Worm (Caenorhabditis elegans) whole organism, midembryonic: ENCODE measurements around the gene C18H7.4.
A peak's percentile ranks its signal among the peaks of the same experiment; 100 is the strongest.

Source experiments
- T22C8.4 ChIP-seq: fragments of 200-800 bp; sonication (Bioruptor generic); IDR thresholded peaks from 2 replicates; pipeline ENCODE4 v1.3.6; 2022; ENCODE audit warnings: missing genetic modification characterization, missing compliant biosample characterization
- cog-1 ChIP-seq: sonication (generic microtip); optimal IDR thresholded peaks from 2 replicates; lab custom pipeline; 2016; ENCODE audit warnings: missing genetic modification characterization, missing compliant biosample characterization
- flt-1 ChIP-seq: fragments of 200-800 bp; sonication (Bioruptor generic); IDR thresholded peaks from 2 replicates; pipeline ENCODE4 v1.3.6; 2022; ENCODE audit warnings: missing genetic modification characterization, missing compliant biosample characterization
- klf-2 ChIP-seq: fragments of 200-800 bp; sonication (Bioruptor generic); conservative IDR thresholded peaks from 2 replicates; pipeline ENCODE4 v1.3.6; 2022; ENCODE audit warnings: missing genetic modification reagents, missing genetic modification characterization, missing compliant biosample characterization
- med-1 ChIP-seq: sonication (generic microtip); optimal IDR thresholded peaks from 2 replicates; lab custom pipeline; 2017; ENCODE audit warnings: missing genetic modification characterization, mild to moderate bottlenecking, missing compliant biosample characterization, antibody characterized with exemption, missing genetic modification reagents; ENCODE audit not compliant: insufficient read depth
- ref-1 ChIP-seq: fragments of 200-800 bp; sonication (Bioruptor generic); conservative IDR thresholded peaks from 2 replicates; pipeline ENCODE4 v1.3.6; 2022; ENCODE audit warnings: missing genetic modification reagents, missing genetic modification characterization, missing compliant biosample characterization
- tab-1 ChIP-seq: fragments of 200-800 bp; sonication (Bioruptor generic); IDR thresholded peaks from 2 replicates; pipeline ENCODE4 v1.3.6; 2022; ENCODE audit warnings: missing genetic modification characterization, missing compliant biosample characterization
- ztf-23 ChIP-seq: fragments of 200-800 bp; sonication (Bioruptor generic); IDR thresholded peaks from 2 replicates; pipeline ENCODE4 v1.3.6; 2022; ENCODE audit warnings: missing genetic modification reagents, missing genetic modification characterization, missing compliant biosample characterization
- ztf-29 ChIP-seq: fragments of 200-800 bp; sonication (Bioruptor generic); IDR thresholded peaks from 2 replicates; pipeline ENCODE4 v1.3.6; 2022; ENCODE audit warnings: missing genetic modification reagents, missing genetic modification characterization, missing compliant biosample characterization

Gene C18H7.4

ce11 chrIV:615244-615643 lies 22.1 kb downstream of the C18H7.4 start, which contains the start of gene C18H7.1:
TSS of gene C18H7.1 (plus strand) at chrIV:615544.
- TF ChIP-seq med-1 (no peak), ztf-23 (GFP tag; lab: Robert Waterston, UW) (no peak), T22C8.4 (no peak)

ce11 chrIV:619766-620165 lies 26.6 kb downstream of the C18H7.4 start:
- TF ChIP-seq tab-1 (GFP tag; lab: Robert Waterston, UW): no peak

DNA sequence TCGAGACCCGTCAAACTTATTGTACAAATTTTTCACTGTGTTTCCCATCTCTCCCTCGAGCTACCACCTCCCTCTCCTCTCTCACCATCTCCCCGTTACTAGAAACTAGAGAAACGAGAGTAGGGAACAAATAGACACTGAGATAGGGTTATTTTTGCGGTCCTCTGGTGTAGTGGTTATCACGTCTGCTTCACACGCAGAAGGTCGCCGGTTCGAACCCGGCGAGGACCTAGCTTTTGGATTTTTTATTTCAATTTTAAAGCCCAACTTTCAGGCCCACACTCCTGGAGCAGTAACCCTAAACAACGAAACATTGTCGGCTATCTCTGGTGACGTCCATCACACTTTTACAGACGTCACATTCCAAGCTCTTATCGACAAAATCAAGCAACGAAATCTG lies 27.2 kb downstream of the C18H7.4 start:
- TF ChIP-seq ztf-23 (GFP tag; lab: Robert Waterston, UW): peak; percentile 89
- TF ChIP-seq tab-1 (GFP tag; lab: Robert Waterston, UW): peak; percentile 90
- TF ChIP-seq med-1: peak; percentile 64
- TF ChIP-seq cog-1 (tag; lab: Kevin White, UChicago): peak; percentile 75
- TF ChIP-seq T22C8.4: peak; percentile 88
- peak; percentile 74; the same call in 1 of the 2 replicates for TF ChIP-seq klf-2 (GFP tag; lab: Robert Waterston, UW)
- TF ChIP-seq ztf-29 (GFP tag; lab: Robert Waterston, UW): peak; percentile 70; the same call in 1 of the 2 replicates
- peak; percentile 94 for TF ChIP-seq flt-1 (GFP tag; lab: Robert Waterston, UW)
- peak; percentile 76 for TF ChIP-seq ref-1 (GFP tag; lab: Robert Waterston, UW)

ce11 chrIV:622989-623388 lies 29.9 kb downstream of the C18H7.4 start:
- TF ChIP-seq ref-1 (GFP tag; lab: Robert Waterston, UW) (no peak), tab-1 (GFP tag; lab: Robert Waterston, UW) (no peak), med-1 (no peak), cog-1 (tag; lab: Kevin White, UChicago) (no peak)

DNA sequence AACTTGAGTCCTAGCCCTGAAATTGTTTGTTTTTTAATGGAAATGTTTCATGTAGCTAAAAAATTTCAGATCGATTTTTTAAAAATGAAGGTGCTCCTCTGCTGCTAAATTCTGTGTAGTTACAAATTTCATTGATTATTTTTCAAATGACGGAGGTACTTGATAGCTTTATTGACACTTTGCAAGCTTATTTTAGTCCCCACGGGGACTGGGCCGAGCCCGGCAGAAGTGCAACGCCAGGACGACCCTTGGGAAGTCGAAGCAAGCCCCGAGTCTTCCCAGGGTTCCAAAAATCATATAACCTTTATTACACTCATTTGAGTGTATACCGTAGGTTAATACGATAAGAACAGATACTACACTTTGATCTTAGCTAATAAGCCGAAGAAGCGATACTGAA lies 30.7 kb downstream of the C18H7.4 start:
- TF ChIP-seq cog-1 (tag; lab: Kevin White, UChicago) (no peak), ztf-29 (GFP tag; lab: Robert Waterston, UW) (no peak), med-1 (no peak), ztf-23 (GFP tag; lab: Robert Waterston, UW) (no peak), klf-2 (GFP tag; lab: Robert Waterston, UW) (no peak)

- TF ChIP-seq med-1 (no peak), klf-2 (GFP tag; lab: Robert Waterston, UW) (no peak)
Observed at ce11 chrIV:625947-626548, 32.9 kb downstream of the C18H7.4 start.

DNA sequence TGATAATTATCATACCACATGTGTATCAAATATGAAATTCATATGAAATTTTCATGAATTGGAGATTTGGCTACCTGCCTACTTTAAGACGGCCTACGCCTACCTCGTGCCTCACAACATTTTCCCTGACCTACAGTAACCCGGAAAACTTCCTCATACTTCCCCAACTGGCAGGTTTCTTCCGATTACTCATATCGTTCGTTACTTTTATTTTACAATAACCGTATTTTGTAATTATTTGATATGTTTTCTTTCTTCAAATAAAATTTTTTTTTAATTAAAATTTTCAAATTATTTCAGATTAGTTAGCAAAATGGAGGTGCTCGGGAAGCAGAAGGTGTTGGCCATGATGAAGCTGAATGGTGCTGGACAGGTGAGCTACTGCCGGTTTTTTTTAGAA lies 34.1 kb downstream of the C18H7.4 start, which contains the start of gene nhr-76:
Gene nhr-76 (plus strand): TSS at position 301 of the 400 bp plus-strand sequence.
- TF ChIP-seq tab-1 (GFP tag; lab: Robert Waterston, UW): no peak
- TF ChIP-seq flt-1 (GFP tag; lab: Robert Waterston, UW): no peak
- TF ChIP-seq ref-1 (GFP tag; lab: Robert Waterston, UW): no peak
- TF ChIP-seq cog-1 (tag; lab: Kevin White, UChicago): no peak
- TF ChIP-seq ztf-23 (GFP tag; lab: Robert Waterston, UW): no peak
- TF ChIP-seq ztf-29 (GFP tag; lab: Robert Waterston, UW): no peak
- TF ChIP-seq klf-2 (GFP tag; lab: Robert Waterston, UW): no peak
- TF ChIP-seq T22C8.4: no peak
- TF ChIP-seq med-1: no peak

ce11 chrIV:630598-630997 lies 37.5 kb downstream of the C18H7.4 start:
- TF ChIP-seq ref-1 (GFP tag; lab: Robert Waterston, UW): no peak
- TF ChIP-seq cog-1 (tag; lab: Kevin White, UChicago): no peak

DNA sequence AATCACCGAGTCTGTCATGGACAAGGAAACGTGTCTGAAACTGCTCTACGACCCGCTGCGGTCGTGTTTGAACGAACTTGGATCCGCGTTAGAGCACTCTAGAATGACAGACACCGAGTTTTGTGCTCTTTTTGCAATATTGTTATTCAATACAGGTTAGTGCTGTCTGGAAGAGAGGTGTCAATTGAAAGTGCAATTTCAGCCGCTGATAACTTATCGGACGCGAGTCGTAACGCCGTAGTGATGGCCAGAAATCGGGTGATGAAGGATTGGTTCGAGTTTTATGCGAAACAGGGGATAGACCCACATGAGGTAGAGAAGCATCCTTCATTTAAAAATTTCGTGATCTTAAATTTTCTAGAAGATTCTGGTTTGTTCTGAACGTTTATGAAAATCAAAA lies 38.7 kb downstream of the C18H7.4 start:
- TF ChIP-seq cog-1 (tag; lab: Kevin White, UChicago) (no peak), klf-2 (GFP tag; lab: Robert Waterston, UW) (no peak), ref-1 (GFP tag; lab: Robert Waterston, UW) (no peak), ztf-23 (GFP tag; lab: Robert Waterston, UW) (no peak), tab-1 (GFP tag; lab: Robert Waterston, UW) (no peak), T22C8.4 (no peak), med-1 (no peak), ztf-29 (GFP tag; lab: Robert Waterston, UW) (no peak), flt-1 (GFP tag; lab: Robert Waterston, UW) (no peak)

DNA sequence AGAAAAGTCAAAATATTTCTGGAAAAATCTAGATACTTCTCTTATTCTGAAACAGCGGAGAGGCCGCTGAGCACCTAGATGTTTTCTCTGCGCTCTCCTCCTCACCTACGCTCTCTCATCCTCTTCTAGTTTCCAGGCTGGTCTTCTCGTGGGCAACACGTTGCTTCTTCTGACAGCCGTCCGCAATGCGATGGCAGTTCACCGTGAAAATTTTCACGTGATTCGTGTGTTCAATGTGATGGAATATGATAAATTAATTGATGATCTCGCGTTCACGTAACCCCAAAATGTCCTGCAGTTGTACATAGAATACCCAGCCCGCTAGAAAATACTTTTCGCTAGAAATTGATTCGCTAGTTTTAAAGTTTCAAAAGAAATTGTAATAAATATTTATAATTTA lies 40.4 kb downstream of the C18H7.4 start:
- TF ChIP-seq flt-1 (GFP tag; lab: Robert Waterston, UW): no peak

DNA sequence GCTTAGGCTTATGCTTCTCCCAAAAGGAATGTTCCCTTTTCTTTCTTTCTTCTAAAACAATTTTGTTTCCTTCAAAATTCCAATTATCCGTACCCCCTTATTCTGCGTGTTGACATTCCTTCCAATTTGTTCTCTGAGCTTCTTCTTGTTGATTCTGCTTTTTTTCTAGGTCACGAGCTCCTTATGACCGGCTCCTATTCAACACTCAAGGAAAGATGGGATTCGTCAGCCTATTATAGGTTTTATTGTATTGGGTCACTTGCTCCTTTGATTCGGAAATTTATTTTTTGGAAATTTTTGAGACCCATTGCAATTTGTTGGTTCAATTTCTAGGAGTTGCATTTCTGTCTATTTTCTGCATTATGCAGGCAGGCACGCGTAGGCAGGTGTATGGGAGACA lies 46.0 kb downstream of the C18H7.4 start:
- TF ChIP-seq T22C8.4 (no peak), ztf-23 (GFP tag; lab: Robert Waterston, UW) (no peak), ref-1 (GFP tag; lab: Robert Waterston, UW) (no peak), cog-1 (tag; lab: Kevin White, UChicago) (no peak), med-1 (no peak), klf-2 (GFP tag; lab: Robert Waterston, UW) (no peak), ztf-29 (GFP tag; lab: Robert Waterston, UW) (no peak)
